Fruit fly (Drosophila melanogaster) whole organism, embryonic: ENCODE data around the gene CG43815.

Experiments
- CG16815 ChIP-seq: fragments of 200-800 bp; sonication (Bioruptor generic); optimal IDR thresholded peaks from 3 replicates; lab custom pipeline; 2017; ENCODE audit warnings: missing biosample characterization, mild to moderate bottlenecking, missing genetic modification characterization
- H2.0 ChIP-seq: fragments of 200-800 bp; sonication (Bioruptor generic); IDR thresholded peaks from 2 replicates; pipeline ENCODE4 v1.3.6; 2022; ENCODE audit warnings: missing biosample characterization, missing genetic modification characterization
- lola ChIP-seq, 3 experiments: fragments of >200 bp in 2 of 3; fragments of 200-800 bp in 1 of 3; sonication (Bioruptor generic) in 1 of 3; optimal IDR thresholded peaks; 2 replicates each; lab custom pipeline; 2017 to 2019; ENCODE audit warnings: missing biosample characterization in 3 of 3, missing genetic modification characterization in 3 of 3, mild to moderate bottlenecking in 1 of 3, moderate library complexity in 1 of 3

DNA sequence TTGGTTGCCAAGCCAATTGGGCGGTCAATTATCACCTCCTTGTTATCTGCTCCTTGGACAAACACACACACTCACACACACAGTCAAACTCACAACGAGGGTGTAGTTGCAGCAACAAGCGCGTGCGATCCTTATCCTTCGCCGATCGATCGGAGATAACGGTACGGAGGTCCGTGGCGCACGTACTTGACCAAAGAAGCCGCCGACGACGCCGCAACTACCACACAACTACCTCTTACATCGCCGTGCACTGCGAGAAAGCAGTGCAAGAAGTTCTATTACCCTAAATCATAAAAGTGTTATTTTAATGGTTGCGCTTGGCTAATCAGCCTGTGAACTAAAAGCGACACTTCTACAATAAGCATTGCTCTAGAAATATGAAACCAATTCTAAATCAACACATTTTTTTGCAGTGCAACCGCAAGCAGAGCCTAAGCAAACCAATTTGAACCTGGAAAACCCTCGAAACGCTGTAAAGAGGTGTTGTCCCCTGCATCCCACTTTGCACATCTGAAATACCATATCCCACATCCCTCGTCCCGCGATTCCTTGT, 43.0 kb upstream of the CG43815 start:
- peak; percentile 65 for TF ChIP-seq CG16815
- peak in 1 of 3 experiments; percentile 73 for TF ChIP-seq lola (GFP tag; optimal IDR thresholded peaks at IDR 0.05; lab: Kevin White, UChicago)
- no peak for TF ChIP-seq H2.0 (GFP tag; lab: Robert Waterston, UW)
